Fruit fly (Drosophila melanogaster): ENCODE results near the gene CG7950.

The CG7950 gene

DNA sequence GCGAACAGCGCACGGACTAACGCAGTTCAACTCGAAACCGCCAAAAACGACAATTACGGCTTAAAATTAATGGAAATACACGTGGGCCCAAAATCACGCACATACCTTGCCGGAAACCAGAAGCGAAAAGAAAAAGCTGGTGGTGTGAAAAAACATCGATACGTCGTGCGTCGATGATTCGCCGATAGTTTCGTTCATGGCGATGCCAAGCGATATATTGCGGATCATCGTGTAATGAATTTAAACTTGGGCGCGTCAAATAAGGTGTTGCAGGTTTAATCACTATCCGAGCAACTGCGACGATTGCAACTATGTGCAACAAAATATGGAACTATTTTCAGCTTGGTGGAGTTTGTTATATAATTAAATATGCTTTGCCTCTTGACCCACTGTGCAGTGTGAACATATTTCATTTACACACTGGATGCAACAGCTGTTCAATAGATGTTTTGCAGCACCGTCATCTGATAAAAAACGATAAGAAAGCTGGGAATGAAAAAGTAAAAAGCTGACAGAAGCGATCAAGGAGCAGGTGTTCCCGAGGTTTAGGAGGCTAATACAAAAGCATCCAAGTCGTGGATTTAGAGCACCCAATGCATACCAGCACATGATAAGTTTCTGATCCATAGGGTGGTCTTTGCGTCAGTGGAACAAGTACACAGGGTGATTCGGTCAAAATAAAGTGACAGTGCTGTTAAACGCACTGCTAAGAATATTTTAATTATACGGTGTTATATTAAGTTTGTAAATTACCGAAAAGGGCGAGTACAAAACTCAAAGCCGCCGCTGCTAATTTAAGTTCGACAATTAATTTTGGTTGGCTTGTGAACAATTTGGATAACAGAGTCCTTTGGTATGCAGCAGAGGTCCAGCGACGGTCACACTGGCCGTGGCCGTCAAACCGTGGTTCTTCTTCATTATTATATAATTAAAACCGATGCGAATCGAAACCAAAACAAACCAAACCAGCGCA, 10.3 kb upstream of the CG7950 start, which contains the start of the genes RpL32 and CG7943 (continued):
- TF ChIP-seq pdm3 (GFP tag; optimal IDR thresholded peaks at IDR 0.05) (peak; percentile 93), Met (GFP tag; optimal IDR thresholded peaks at IDR 0.05) (peak; percentile 95), ss (GFP tag; optimal IDR thresholded peaks at IDR 0.05) (peak; percentile 65 to 90), Ets21C (GFP tag; optimal IDR thresholded peaks at IDR 0.05) (peak; percentile 95), CG10631 (GFP tag; optimal IDR thresholded peaks at IDR 0.05) (peak; percentile 92), spab (GFP tag; optimal IDR thresholded peaks at IDR 0.05) (no peak), CG34406 (GFP tag; optimal IDR thresholded peaks at IDR 0.05) (peak; percentile 89), Sox102F (GFP tag; optimal IDR thresholded peaks at IDR 0.05) (peak; percentile 93), CG11902 (GFP tag; optimal IDR thresholded peaks at IDR 0.05) (peak; percentile 93), CG32006 (GFP tag; optimal IDR thresholded peaks at IDR 0.05) (peak; percentile 84), CG15336 (GFP tag; IDR thresholded peaks at IDR 0.05) (peak; percentile 81), cyc (GFP tag; optimal IDR thresholded peaks at IDR 0.05) (peak; percentile 97), lz (GFP tag; optimal IDR thresholded peaks at IDR 0.05) (peak; percentile 96), CG6808 (GFP tag; optimal IDR thresholded peaks at IDR 0.05) (peak; percentile 80), Smox (GFP tag; optimal IDR thresholded peaks at IDR 0.05) (peak; percentile 93)

DNA sequence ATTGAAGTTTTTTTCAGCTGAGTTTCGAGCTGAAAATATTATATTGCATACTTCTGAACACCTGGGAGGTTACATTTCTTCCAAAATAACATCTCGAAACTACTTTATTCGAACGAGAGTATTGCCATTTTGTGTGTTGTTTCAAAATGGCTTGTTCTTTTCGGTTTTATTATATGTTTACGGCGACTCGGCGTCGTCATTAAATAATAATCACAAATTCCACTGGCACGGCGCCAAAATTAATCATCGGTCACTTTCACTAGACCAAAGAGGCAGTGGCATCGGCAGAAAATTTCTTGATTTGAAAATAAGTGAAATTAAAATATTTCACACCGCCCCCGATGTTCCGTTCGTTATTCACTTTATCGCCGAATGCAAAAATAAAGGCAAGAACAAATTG, 6.2 kb upstream of the CG7950 start:
- TF ChIP-seq svp (GFP tag) (peak; percentile 66), esn (GFP tag; optimal IDR thresholded peaks at IDR 0.05) (no peak)

DNA sequence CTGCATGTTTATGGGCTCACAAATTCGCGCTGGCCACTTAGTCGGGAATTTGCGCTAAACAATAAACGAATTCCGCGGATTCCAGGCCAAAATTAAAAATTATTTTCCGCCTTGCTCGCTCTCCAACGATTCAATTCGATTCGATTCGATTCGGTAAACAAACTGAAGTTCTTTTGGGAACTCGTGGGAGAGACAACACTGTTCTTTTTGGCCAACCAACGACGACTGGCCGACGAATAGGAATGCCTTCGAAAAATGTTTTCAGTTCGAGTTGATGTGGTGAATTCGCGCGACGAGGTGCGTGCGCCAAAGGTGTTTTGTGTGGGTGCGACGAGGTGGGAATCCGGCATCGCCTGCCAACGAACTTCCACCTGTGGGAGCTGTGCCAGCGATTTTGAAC, 4.7 kb upstream of the CG7950 start, which contains the start of gene CG15528:
TSS of gene CG15528 (minus strand) at position 180 of the 400 bp plus-strand sequence.
- no peak for TF ChIP-seq CG10631 (GFP tag; optimal IDR thresholded peaks at IDR 0.05)
- TF ChIP-seq eg (GFP tag; IDR thresholded peaks at IDR 0.05): no peak
- TF ChIP-seq CG11902 (GFP tag; optimal IDR thresholded peaks at IDR 0.05): no peak

DNA sequence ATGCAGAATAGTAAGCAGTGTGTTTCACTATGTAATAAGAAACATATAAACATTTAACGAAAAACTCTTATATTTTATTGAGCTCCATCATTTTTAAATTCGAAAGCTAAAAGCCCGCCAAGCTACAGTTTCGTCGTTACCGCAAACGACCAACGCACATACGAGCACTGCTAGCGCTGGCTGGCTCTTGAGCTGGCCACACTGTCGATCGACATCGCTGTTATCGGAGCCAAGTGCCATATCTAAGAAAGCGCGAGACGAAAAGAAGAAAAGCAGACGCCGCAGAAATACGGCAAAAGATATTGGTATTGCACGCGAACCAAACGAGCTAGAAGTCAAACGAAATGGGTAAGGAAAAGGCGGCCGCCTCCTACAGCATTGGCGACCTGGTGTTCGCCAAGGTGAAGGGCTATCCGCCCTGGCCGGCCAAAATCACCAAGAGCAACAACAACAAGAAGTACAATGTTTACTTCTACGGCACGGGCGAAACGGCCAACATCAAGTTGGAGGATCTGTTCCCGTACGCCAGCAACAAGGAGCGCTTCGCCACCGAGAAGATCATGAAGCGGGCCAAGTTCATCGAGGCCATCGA, 4.1 kb upstream of the CG7950 start, which contains the start of gene Jasper:
TSS of gene Jasper (plus strand) at position 60 of the 592 bp plus-strand sequence.
- TF ChIP-seq CG31627 (GFP tag; optimal IDR thresholded peaks at IDR 0.05) (no peak), cyc (GFP tag; optimal IDR thresholded peaks at IDR 0.05) (no peak), CG10631 (GFP tag; optimal IDR thresholded peaks at IDR 0.05) (no peak), Sox14 (GFP tag; optimal IDR thresholded peaks at IDR 0.05) (peak; percentile 29), Ets96B (tag; optimal IDR thresholded peaks at IDR 0.05) (no peak), spab (GFP tag; optimal IDR thresholded peaks at IDR 0.05) (no peak), fkh (GFP tag; optimal IDR thresholded peaks at IDR 0.05) (peak; percentile 7), dsx (GFP tag; optimal IDR thresholded peaks at IDR 0.05; ENCODE audit: poor library complexity, severe bottlenecking) (peak; percentile 28), CG1621 (tag; optimal IDR thresholded peaks at IDR 0.05) (peak; percentile 33), Sox15 (GFP tag; optimal IDR thresholded peaks at IDR 0.05) (no peak), CG15336 (GFP tag; IDR thresholded peaks at IDR 0.05) (peak; percentile 15; the same call in 1 of the 2 replicates), OdsH (GFP tag; optimal IDR thresholded peaks at IDR 0.05) (no peak), CG11762 (GFP tag; optimal IDR thresholded peaks at IDR 0.05; ENCODE audit: insufficient read depth) (no peak), CG6854 (GFP tag; optimal IDR thresholded peaks at IDR 0.05) (peak; percentile 5), CG3032 (tag; optimal IDR thresholded peaks at IDR 0.05) (peak; percentile 14)

DNA sequence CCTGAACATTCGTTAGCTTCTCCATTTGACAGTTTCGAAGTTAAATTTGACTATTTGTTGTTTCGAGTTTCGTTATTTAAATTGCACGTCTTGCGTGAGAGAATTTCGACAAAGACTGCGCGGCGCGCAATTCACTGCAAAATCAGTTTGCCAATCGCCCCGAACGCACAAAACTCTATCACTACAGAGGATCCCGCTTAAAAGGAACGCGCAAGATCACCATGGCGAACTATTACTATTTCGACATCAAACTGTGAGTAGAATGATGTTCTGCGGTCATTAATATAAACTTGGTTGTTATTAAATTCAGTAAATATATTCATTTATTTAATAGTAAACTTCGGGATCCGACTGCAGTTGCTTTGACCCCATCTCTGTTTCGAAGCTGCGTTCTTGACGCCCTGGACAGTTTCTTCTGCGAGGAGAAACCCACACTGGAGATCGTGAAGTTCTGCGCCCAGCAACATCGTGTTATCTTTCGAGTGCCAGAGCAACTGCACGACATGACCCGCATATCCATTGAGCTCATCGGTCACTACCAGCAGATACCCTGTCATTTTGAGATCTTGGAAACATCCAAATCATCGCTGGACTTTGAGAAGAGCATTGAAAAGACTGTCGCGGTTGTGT, 629 bp upstream of the CG7950 start, which contains the start of the genes Rpp14b and spn-A:
TSS of gene Rpp14b (plus strand) at position 43 of the 630 bp plus-strand sequence.
TSS of gene spn-A (minus strand) at position 123 of the 630 bp plus-strand sequence.
- peak; percentile 24; the same call in 1 of the 2 replicates for TF ChIP-seq CG15336 (GFP tag; IDR thresholded peaks at IDR 0.05)
- peak in 1 of 2 experiments; percentile 12 for TF ChIP-seq ss (GFP tag; optimal IDR thresholded peaks at IDR 0.05)
- peak; percentile 32 for TF ChIP-seq Eip93F (GFP tag; optimal IDR thresholded peaks at IDR 0.05)
- TF ChIP-seq CG8119 (GFP tag; IDR thresholded peaks at IDR 0.05): peak; percentile 61
- peak; percentile 19 for TF ChIP-seq CG6792 (GFP tag; optimal IDR thresholded peaks at IDR 0.05)
- peak; percentile 58; the same call in 2 of the 3 replicates for TF ChIP-seq eg (GFP tag; IDR thresholded peaks at IDR 0.05)
- TF ChIP-seq CG34406 (GFP tag; optimal IDR thresholded peaks at IDR 0.05): peak; percentile 38
- TF ChIP-seq Eip78C (GFP tag): peak; percentile 80
- no peak for TF ChIP-seq Hr38 (GFP tag; optimal IDR thresholded peaks at IDR 0.05)
- peak; percentile 18 for TF ChIP-seq fd59A (GFP tag; optimal IDR thresholded peaks at IDR 0.05)
- TF ChIP-seq Met (GFP tag; optimal IDR thresholded peaks at IDR 0.05): peak; percentile 19
- TF ChIP-seq dsx (GFP tag; optimal IDR thresholded peaks at IDR 0.05; ENCODE audit: poor library complexity, severe bottlenecking): peak; percentile 8
- TF ChIP-seq esn (GFP tag; optimal IDR thresholded peaks at IDR 0.05): peak; percentile 39
- TF ChIP-seq Ets96B (tag; optimal IDR thresholded peaks at IDR 0.05): no peak
- TF ChIP-seq Eip75B (GFP tag; optimal IDR thresholded peaks at IDR 0.05): peak; percentile 3
- no peak for TF ChIP-seq vri (GFP tag; optimal IDR thresholded peaks at IDR 0.05)
- TF ChIP-seq lz (GFP tag; optimal IDR thresholded peaks at IDR 0.05): peak; percentile 56
- peak; percentile 63 for TF ChIP-seq Sox14 (GFP tag; optimal IDR thresholded peaks at IDR 0.05)
- peak; percentile 37 for TF ChIP-seq cyc (GFP tag; optimal IDR thresholded peaks at IDR 0.05)
- TF ChIP-seq Ets21C (GFP tag; optimal IDR thresholded peaks at IDR 0.05): no peak
